Worm (Caenorhabditis elegans): ENCODE results near the gene hda-5.
A peak's percentile ranks its signal among the peaks of the same experiment; 100 is the strongest.

Gene hda-5

ce11 chrII:11813895-11814369, 15.1 kb downstream of the hda-5 start, which contains the start of gene F43G6.8 (continued):
- TF ChIP-seq snu-23 (GFP tag; optimal IDR thresholded peaks at IDR 0.05), result peak; percentile 62
- no peak for TF ChIP-seq dsc-1 (tag; optimal IDR thresholded peaks at IDR 0.05)
- TF ChIP-seq efl-1 (optimal IDR thresholded peaks at IDR 0.05), result peak; percentile 53 to 64
- peak; percentile 27 to 92 for TF ChIP-seq efl-1 (GFP tag; optimal IDR thresholded peaks at IDR 0.05 in 1 of 2)
- peak; percentile 33 for TF ChIP-seq lir-3 (tag; optimal IDR thresholded peaks at IDR 0.05; ENCODE audit: poor library complexity)
- TF ChIP-seq hlh-4 (tag; optimal IDR thresholded peaks at IDR 0.05), result no peak

- TF ChIP-seq lin-13 (GFP tag; optimal IDR thresholded peaks at IDR 0.05) (no peak), nhr-90 (tag; optimal IDR thresholded peaks at IDR 0.05; ENCODE audit: poor library complexity) (no peak), fkh-8 (tag; optimal IDR thresholded peaks at IDR 0.05) (no peak), nhr-237 (tag; optimal IDR thresholded peaks at IDR 0.05) (no peak), aha-1 (tag; optimal IDR thresholded peaks at IDR 0.05) (no peak), ztf-11 (tag; optimal IDR thresholded peaks at IDR 0.05) (no peak), isw-1 (GFP tag; IDR thresholded peaks at IDR 0.05) (no peak), nhr-77 (tag; optimal IDR thresholded peaks at IDR 0.05) (no peak), lin-15B (tag; optimal IDR thresholded peaks at IDR 0.05) (no peak), ceh-8 (GFP tag; optimal IDR thresholded peaks at IDR 0.05) (no peak), pax-3 (tag; optimal IDR thresholded peaks at IDR 0.05) (no peak)
Observed at ce11 chrII:11816014-11816413, 17.2 kb downstream of the hda-5 start.

DNA sequence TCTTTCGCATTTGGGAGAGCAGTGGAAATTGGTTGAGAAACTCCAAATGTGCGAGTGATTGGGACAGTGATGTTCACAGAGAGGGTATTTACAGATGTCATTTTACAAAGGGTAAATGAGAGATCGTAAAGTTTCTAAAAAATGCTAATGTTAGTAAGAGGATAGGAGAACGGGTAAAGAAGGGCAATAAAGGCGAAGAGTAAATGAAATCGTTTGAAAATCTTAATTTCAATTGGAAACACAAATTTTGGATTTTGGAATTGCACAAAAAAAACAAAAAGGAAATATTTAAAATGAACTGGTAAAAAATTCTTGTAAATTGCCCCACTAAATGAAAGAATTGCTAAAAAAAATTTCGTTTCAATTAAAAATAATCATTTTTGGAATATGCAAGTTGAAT, 17.6 kb downstream of the hda-5 start, which contains the start of gene pap-3:
Gene pap-3, minus strand, starts transcription at position 101 of the 400 bp plus-strand sequence.
- no peak for TF ChIP-seq isw-1 (GFP tag; IDR thresholded peaks at IDR 0.05)
- no peak for TF ChIP-seq ceh-88 (GFP tag; IDR thresholded peaks at IDR 0.05)
- TF ChIP-seq unc-98 (GFP tag; IDR thresholded peaks at IDR 0.05), result no peak
- TF ChIP-seq pqm-1 (tag; optimal IDR thresholded peaks at IDR 0.05), result no peak
- TF ChIP-seq hlh-17 (GFP tag; optimal IDR thresholded peaks at IDR 0.05; ENCODE audit: borderline replicate concordance), result no peak

DNA sequence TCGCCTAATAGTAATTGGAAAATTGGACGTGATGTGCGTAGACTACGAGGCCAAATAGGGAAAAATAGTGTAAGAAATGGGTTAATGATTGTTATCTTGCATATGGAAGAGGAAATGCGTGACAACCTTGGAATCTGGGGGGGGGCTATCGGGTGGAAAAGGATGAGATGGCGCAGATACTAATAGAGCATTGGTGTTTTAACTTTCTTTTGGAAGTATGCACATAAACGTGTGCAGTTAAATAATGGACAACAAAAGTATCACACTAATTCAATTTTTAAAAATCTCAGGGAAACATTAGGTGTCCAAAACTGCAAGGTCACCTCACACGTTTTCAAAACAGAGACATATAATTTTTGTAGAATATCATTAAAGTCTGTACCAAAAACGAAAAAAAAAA, 21.0 kb downstream of the hda-5 start, which contains the start of gene Y6D1A.2:
Gene Y6D1A.2, minus strand, starts transcription at position 101 of the 400 bp plus-strand sequence.
- no peak for TF ChIP-seq ets-5 (GFP tag; IDR thresholded peaks at IDR 0.05)
- TF ChIP-seq blmp-1 (tag; optimal IDR thresholded peaks at IDR 0.05), result peak; percentile 17
- TF ChIP-seq nhr-85 (tag), result peak; percentile 66

DNA sequence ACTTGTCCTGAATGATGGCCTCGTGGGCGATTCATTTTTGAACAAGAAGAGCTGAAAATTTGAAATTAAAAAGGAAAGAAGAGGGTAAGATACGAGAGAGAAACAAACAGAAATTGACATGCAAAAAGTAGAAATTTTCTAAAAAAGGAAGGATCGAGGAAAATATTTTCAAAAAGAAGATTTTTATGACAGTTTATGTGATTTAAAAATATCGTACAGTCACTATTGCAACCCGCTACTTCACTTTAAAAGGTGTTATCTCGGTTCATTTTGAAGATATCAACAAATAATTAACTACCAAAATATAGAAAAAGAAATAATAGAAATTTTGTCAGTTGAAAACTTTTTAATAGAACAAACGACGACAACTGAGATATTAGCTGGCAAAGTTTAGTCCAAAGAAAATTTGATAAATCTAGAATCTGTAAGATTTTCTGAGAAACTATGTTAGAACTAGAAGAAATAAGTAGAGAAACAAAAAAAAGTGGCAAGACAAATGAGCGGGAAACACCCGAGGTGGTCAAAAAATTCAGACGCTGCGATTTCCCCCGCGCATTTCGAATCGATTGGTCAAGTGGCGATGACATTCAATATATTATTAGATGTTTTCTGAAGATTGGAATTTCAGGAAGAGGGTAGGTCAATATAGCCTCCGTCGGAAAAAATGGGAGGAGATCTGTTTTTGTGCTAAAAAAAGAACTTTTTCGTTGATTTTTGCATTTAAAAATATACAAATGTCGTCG, 24.9 kb downstream of the hda-5 start, which contains the start of gene Y6D1A.1:
Gene Y6D1A.1, minus strand, starts transcription at position 51 of the 743 bp plus-strand sequence.
- no peak for TF ChIP-seq lin-14 (GFP tag; optimal IDR thresholded peaks at IDR 0.05)
- no peak for TF ChIP-seq efl-1 (optimal IDR thresholded peaks at IDR 0.05)
- peak in 1 of 2 experiments; percentile 45 for TF ChIP-seq efl-1 (GFP tag; optimal IDR thresholded peaks at IDR 0.05 in 1 of 2)

DNA sequence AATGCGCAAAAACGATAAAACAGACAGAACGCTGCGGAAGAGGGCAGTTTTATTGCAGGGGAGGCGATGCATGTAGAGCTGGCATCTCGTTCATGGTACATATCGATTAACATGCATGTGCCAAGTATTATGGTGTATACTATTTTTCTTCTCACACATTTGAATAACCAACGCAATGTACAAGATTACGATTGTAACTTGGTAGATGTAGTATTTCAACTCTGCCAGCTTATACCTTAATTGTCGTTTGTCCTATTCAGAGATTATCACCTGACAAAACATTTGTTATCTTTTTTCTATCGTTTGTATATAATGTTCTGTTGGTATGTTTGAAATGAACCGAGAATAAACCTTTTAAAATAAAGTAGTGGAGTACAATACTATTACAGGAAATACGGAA, 31.1 kb downstream of the hda-5 start, which contains the start of gene pes-5:
Gene pes-5, minus strand, starts transcription at position 101 of the 400 bp plus-strand sequence.
- TF ChIP-seq egl-13 (tag; optimal IDR thresholded peaks at IDR 0.05) (no peak), nhr-71 (tag; optimal IDR thresholded peaks at IDR 0.05) (no peak), nhr-85 (tag) (no peak), zag-1 (tag; optimal IDR thresholded peaks at IDR 0.05) (no peak), unc-62 (GFP tag; optimal IDR thresholded peaks at IDR 0.05) (no peak), nhr-76 (tag; optimal IDR thresholded peaks at IDR 0.05) (no peak), egl-27 (tag; optimal IDR thresholded peaks at IDR 0.05) (no peak), xbp-1 (tag; optimal IDR thresholded peaks at IDR 0.05) (no peak), unc-30 (tag; optimal IDR thresholded peaks at IDR 0.05) (no peak), irx-1 (tag; optimal IDR thresholded peaks at IDR 0.05) (no peak), pag-3 (tag; optimal IDR thresholded peaks at IDR 0.05; ENCODE audit: borderline replicate concordance, insufficient read depth) (no peak)

All from whole organism, L1 larva.